Fruit fly (Drosophila melanogaster): ENCODE results near the gene RPA2.

Gene RPA2

dm6 chr2L:20950421-20951108 lies 24.6 kb upstream of the RPA2 start (continued):
- TF ChIP-seq YL-1 (GFP tag; optimal IDR thresholded peaks at IDR 0.05) = no peak
- TF ChIP-seq dimm (GFP tag; IDR thresholded peaks at IDR 0.05) = no peak; the same call in 1 of the 2 replicates
- no peak for TF ChIP-seq HmgD (GFP tag; optimal IDR thresholded peaks at IDR 0.05)
- no peak for TF ChIP-seq Ets97D (GFP tag; optimal IDR thresholded peaks at IDR 0.05)
- TF ChIP-seq CG1792 (GFP tag; optimal IDR thresholded peaks at IDR 0.05) = peak; percentile 31
- peak; percentile 34 for TF ChIP-seq CG16863 (GFP tag; optimal IDR thresholded peaks at IDR 0.05)
- peak; percentile 60; the same call in 1 of the 3 replicates for TF ChIP-seq so (GFP tag; IDR thresholded peaks at IDR 0.05)
- TF ChIP-seq eve (GFP tag; optimal IDR thresholded peaks at IDR 0.05) = peak in 1 of 2 experiments; percentile 60
- no peak for TF ChIP-seq CG7745 (tag; optimal IDR thresholded peaks at IDR 0.05)
- peak; percentile 39 for TF ChIP-seq Dad (GFP tag; optimal IDR thresholded peaks at IDR 0.05)
- no peak for TF ChIP-seq CG1832 (GFP tag; optimal IDR thresholded peaks at IDR 0.05)
- no peak for TF ChIP-seq CG5245 (GFP tag; optimal IDR thresholded peaks at IDR 0.05)
- TF ChIP-seq jing (GFP tag; optimal IDR thresholded peaks at IDR 0.05) = peak; percentile 51
- no peak for TF ChIP-seq CG9932 (GFP tag; IDR thresholded peaks at IDR 0.05)
- TF ChIP-seq Sox100B (GFP tag; optimal IDR thresholded peaks at IDR 0.05) = peak; percentile 21
- no peak for TF ChIP-seq Dref (GFP tag; IDR thresholded peaks at IDR 0.05)
- TF ChIP-seq toy (GFP tag; IDR thresholded peaks at IDR 0.05) = no peak
- peak; percentile 42 for TF ChIP-seq bcd (GFP tag; optimal IDR thresholded peaks at IDR 0.05)
- TF ChIP-seq CG9817 (tag; optimal IDR thresholded peaks at IDR 0.05) = peak; percentile 39
- TF ChIP-seq kni (GFP tag; optimal IDR thresholded peaks at IDR 0.05) = no peak
- TF ChIP-seq CG18476 (GFP tag; optimal IDR thresholded peaks at IDR 0.05) = peak; percentile 11
- TF ChIP-seq CG10274 (GFP tag; optimal IDR thresholded peaks at IDR 0.05) = no peak
- peak; percentile 19 for TF ChIP-seq CG11398 (GFP tag; optimal IDR thresholded peaks at IDR 0.05)
- peak; percentile 5 for TF ChIP-seq fd3F (GFP tag; optimal IDR thresholded peaks at IDR 0.05)
- TF ChIP-seq zen2 (GFP tag; IDR thresholded peaks at IDR 0.05; ENCODE audit: partially characterized antibody) = no peak
- TF ChIP-seq Atf3 (GFP tag; optimal IDR thresholded peaks at IDR 0.05) = peak; percentile 11
- TF ChIP-seq otp (GFP tag; IDR thresholded peaks at IDR 0.05) = peak; percentile 71; the same call in 2 of the 3 replicates
- TF ChIP-seq CG8089 (GFP tag; optimal IDR thresholded peaks at IDR 0.05) = peak; percentile 29
- no peak for TF ChIP-seq CG9437 (GFP tag; optimal IDR thresholded peaks at IDR 0.05)
- TF ChIP-seq gfzf (GFP tag; optimal IDR thresholded peaks at IDR 0.05) = no peak
- TF ChIP-seq CG6854 (GFP tag; optimal IDR thresholded peaks at IDR 0.05) = no peak
- TF ChIP-seq wor (GFP tag; IDR thresholded peaks at IDR 0.05) = peak; percentile 52
- no peak for TF ChIP-seq CG7271 (tag; optimal IDR thresholded peaks at IDR 0.05)
- TF ChIP-seq Mes4 (GFP tag; optimal IDR thresholded peaks at IDR 0.05) = no peak
- TF ChIP-seq bbx (GFP tag; IDR thresholded peaks at IDR 0.05; ENCODE audit: partially characterized antibody) = no peak
- no peak for TF ChIP-seq CG5180 (GFP tag; optimal IDR thresholded peaks at IDR 0.05)
- TF ChIP-seq CG10565 (GFP tag; optimal IDR thresholded peaks at IDR 0.05) = no peak
- peak; percentile 15 for TF ChIP-seq CG12071 (GFP tag; optimal IDR thresholded peaks at IDR 0.05)
- TF ChIP-seq fd64A (GFP tag; optimal IDR thresholded peaks at IDR 0.05) = no peak
- TF ChIP-seq Ada2b (GFP tag; IDR thresholded peaks at IDR 0.05) = peak; percentile 53; the same call in 1 of the 2 replicates
- no peak for TF ChIP-seq cad (GFP tag; optimal IDR thresholded peaks at IDR 0.05)
- no peak for TF ChIP-seq CG1647 (GFP tag; optimal IDR thresholded peaks at IDR 0.05)
- TF ChIP-seq CrebB (tag; optimal IDR thresholded peaks at IDR 0.05) = no peak
- peak; percentile 18 for TF ChIP-seq tx (GFP tag; optimal IDR thresholded peaks at IDR 0.05)
- peak; percentile 55 for TF ChIP-seq CG8924 (tag; optimal IDR thresholded peaks at IDR 0.05)
- peak; percentile 24; the same call in 1 of the 3 replicates for TF ChIP-seq CG34422 (GFP tag; IDR thresholded peaks at IDR 0.05)
- TF ChIP-seq oc (tag; optimal IDR thresholded peaks at IDR 0.05) = peak; percentile 63
- peak; percentile 20 for TF ChIP-seq Side (GFP tag; optimal IDR thresholded peaks at IDR 0.05)
- no peak for TF ChIP-seq Trl (optimal IDR thresholded peaks at IDR 0.05)
- peak; percentile 28 for TF ChIP-seq Trl (GFP tag; optimal IDR thresholded peaks at IDR 0.05)
